Fruit fly (Drosophila melanogaster) whole organism, embryonic: ENCODE data around the gene Drice.

Source experiments
- ATbp ChIP-seq: fragments of 200-800 bp; sonication (Bioruptor generic); optimal IDR thresholded peaks from 2 replicates; lab custom pipeline; 2017; ENCODE audit warnings: missing biosample characterization, mild to moderate bottlenecking, missing genetic modification characterization, missing genetic modification reagents
- Ada2b ChIP-seq: fragments of 200-800 bp; sonication (Bioruptor generic); IDR thresholded peaks from 2 replicates; pipeline ENCODE4 v1.3.6; 2022; ENCODE audit warnings: missing biosample characterization, missing genetic modification characterization
- Adf1 ChIP-seq: fragments of 200-800 bp; sonication (Bioruptor generic); IDR thresholded peaks from 2 replicates; pipeline ENCODE4 v1.3.6; 2022; ENCODE audit warnings: missing biosample characterization, missing genetic modification characterization
- Aef1 ChIP-seq: fragments of 200-800 bp; sonication (Bioruptor generic); IDR thresholded peaks from 3 replicates; pipeline ENCODE4 v1.3.6; 2022; ENCODE audit warnings: missing biosample characterization, missing genetic modification characterization
- Awh ChIP-seq: fragments of 200-800 bp; sonication (Bioruptor generic); IDR thresholded peaks from 2 replicates; pipeline ENCODE4, ENCODE4 v1.3.6; 2022; ENCODE audit warnings: missing biosample characterization, missing genetic modification characterization
- B-H1 ChIP-seq: fragments of 200-800 bp; sonication (Bioruptor generic); IDR thresholded peaks from 3 replicates; pipeline ENCODE4 v1.3.6; 2022; ENCODE audit warnings: missing biosample characterization, missing genetic modification characterization
- Blimp-1 ChIP-seq: fragments of 200-800 bp; sonication (Bioruptor generic); optimal IDR thresholded peaks from 3 replicates; lab custom pipeline; 2018; ENCODE audit warnings: missing biosample characterization, missing genetic modification characterization, mild to moderate bottlenecking, moderate library complexity, missing genetic modification reagents
- CG12236 ChIP-seq: fragments of 200-800 bp; sonication (Bioruptor generic); optimal IDR thresholded peaks from 2 replicates; lab custom pipeline; 2016; ENCODE audit warnings: missing biosample characterization, missing genetic modification characterization
- CG13424 ChIP-seq: fragments of 200-800 bp; sonication (Bioruptor generic); optimal IDR thresholded peaks from 2 replicates; lab custom pipeline; 2019; ENCODE audit warnings: missing biosample characterization, mild to moderate bottlenecking, missing genetic modification characterization, moderate library complexity
- CG14441 ChIP-seq: fragments of 200-800 bp; sonication (Bioruptor generic); IDR thresholded peaks from 2 replicates; pipeline ENCODE4 v1.3.6; 2022; ENCODE audit warnings: missing biosample characterization, missing genetic modification characterization
- CG14860 ChIP-seq: fragments of 200-800 bp; sonication (Bioruptor generic); IDR thresholded peaks from 3 replicates; pipeline ENCODE4 v1.3.6; 2022; ENCODE audit warnings: missing biosample characterization, missing genetic modification characterization; ENCODE audit not compliant: partially characterized antibody
- CG15479 ChIP-seq: fragments of 200-800 bp; sonication (Bioruptor generic); optimal IDR thresholded peaks from 3 replicates; lab custom pipeline; 2019; ENCODE audit warnings: missing biosample characterization, mild to moderate bottlenecking, missing genetic modification characterization, moderate library complexity
- CG17359 ChIP-seq: fragments of 200-800 bp; sonication (Bioruptor generic); optimal IDR thresholded peaks from 3 replicates; lab custom pipeline; 2018; ENCODE audit warnings: missing biosample characterization, mild to moderate bottlenecking, missing genetic modification characterization, moderate library complexity
- CG18476 ChIP-seq: fragments of 200-800 bp; sonication (Bioruptor generic); optimal IDR thresholded peaks from 2 replicates; lab custom pipeline; 2016; ENCODE audit warnings: missing biosample characterization, mild to moderate bottlenecking, missing genetic modification characterization
- CG2202 ChIP-seq: fragments of 200-800 bp; sonication (Bioruptor generic); optimal IDR thresholded peaks from 2 replicates; lab custom pipeline; 2018; ENCODE audit warnings: missing biosample characterization, mild to moderate bottlenecking, missing genetic modification characterization
- CG30431 ChIP-seq: fragments of 200-800 bp; sonication (Bioruptor generic); optimal IDR thresholded peaks from 2 replicates; lab custom pipeline; 2017; ENCODE audit warnings: missing biosample characterization, missing genetic modification characterization
- CG3995 ChIP-seq: fragments of 200-800 bp; sonication (Bioruptor generic); optimal IDR thresholded peaks from 3 replicates; lab custom pipeline; 2016; ENCODE audit warnings: missing biosample characterization, missing genetic modification characterization
- CG6175 ChIP-seq: fragments of 200-800 bp; sonication (Bioruptor generic); IDR thresholded peaks from 3 replicates; pipeline ENCODE4 v1.3.6; 2022; ENCODE audit warnings: missing biosample characterization, missing genetic modification characterization
- CG6813 ChIP-seq: fragments of 200-800 bp; sonication (Bioruptor generic); optimal IDR thresholded peaks from 2 replicates; lab custom pipeline; 2017; ENCODE audit warnings: missing biosample characterization, missing genetic modification characterization, mild to moderate bottlenecking, moderate library complexity, missing genetic modification reagents
- CG7357 ChIP-seq: fragments of 200-800 bp; sonication (Bioruptor generic); IDR thresholded peaks from 3 replicates; pipeline ENCODE4 v1.3.6; 2022; ENCODE audit warnings: missing biosample characterization, missing genetic modification characterization
- CG8359 ChIP-seq: fragments of 200-800 bp; sonication (Bioruptor generic); optimal IDR thresholded peaks from 2 replicates; lab custom pipeline; 2017; ENCODE audit warnings: missing biosample characterization, mild to moderate bottlenecking, missing genetic modification characterization, borderline replicate concordance
- CHES-1-like ChIP-seq: fragments of 200-800 bp; sonication (Bioruptor generic); optimal IDR thresholded peaks from 2 replicates; lab custom pipeline; 2016; ENCODE audit warnings: missing biosample characterization, missing genetic modification characterization
- Dip2 ChIP-seq: fragments of 200-800 bp; sonication (Bioruptor generic); IDR thresholded peaks from 2 replicates; pipeline ENCODE4 v1.3.6; 2022; ENCODE audit warnings: missing biosample characterization, missing genetic modification characterization
- Doc3 ChIP-seq: fragments of 200-800 bp; sonication (Bioruptor generic); IDR thresholded peaks from 3 replicates; pipeline ENCODE4 v1.3.6; 2022; ENCODE audit warnings: missing biosample characterization, missing genetic modification characterization; ENCODE audit not compliant: partially characterized antibody
- Dp ChIP-seq: fragments of 200-800 bp; sonication (Bioruptor generic); optimal IDR thresholded peaks from 2 replicates; lab custom pipeline; 2018; ENCODE audit warnings: missing biosample characterization, mild to moderate bottlenecking, missing genetic modification characterization, moderate library complexity
- H2.0 ChIP-seq: fragments of 200-800 bp; sonication (Bioruptor generic); IDR thresholded peaks from 2 replicates; pipeline ENCODE4 v1.3.6; 2022; ENCODE audit warnings: missing biosample characterization, missing genetic modification characterization
- HmgD ChIP-seq: fragments of 200-800 bp; sonication (Bioruptor generic); optimal IDR thresholded peaks from 3 replicates; lab custom pipeline; 2016; ENCODE audit warnings: missing biosample characterization, missing genetic modification characterization
- Hmx ChIP-seq: fragments of 200-800 bp; sonication (Bioruptor generic); optimal IDR thresholded peaks from 2 replicates; lab custom pipeline; 2016; ENCODE audit warnings: missing biosample characterization, missing genetic modification characterization
- Hr3 ChIP-seq: fragments of 200-800 bp; sonication (Bioruptor generic); optimal IDR thresholded peaks from 3 replicates; lab custom pipeline; 2016; ENCODE audit warnings: missing biosample characterization, missing genetic modification characterization
- Kr ChIP-seq: fragments of 200-800 bp; sonication (Bioruptor generic); optimal IDR thresholded peaks from 2 replicates; lab custom pipeline; 2017; ENCODE audit warnings: missing biosample characterization, mild to moderate bottlenecking, missing genetic modification characterization
- Mes4 ChIP-seq: fragments of 200-800 bp; sonication (Bioruptor generic); optimal IDR thresholded peaks from 2 replicates; lab custom pipeline; 2016; ENCODE audit warnings: missing biosample characterization, missing genetic modification characterization
- Nf-YC ChIP-seq: fragments of 200-800 bp; optimal IDR thresholded peaks from 3 replicates; lab custom pipeline; 2019; ENCODE audit warnings: missing biosample characterization, mild to moderate bottlenecking, missing genetic modification characterization, moderate library complexity
- NfI ChIP-seq: fragments of 200-800 bp; sonication (Bioruptor generic); optimal IDR thresholded peaks from 3 replicates; lab custom pipeline; 2018; ENCODE audit warnings: missing biosample characterization, mild to moderate bottlenecking, missing genetic modification characterization, moderate library complexity
- Optix ChIP-seq: fragments of 200-800 bp; sonication (Bioruptor generic); IDR thresholded peaks from 3 replicates; pipeline ENCODE4 v1.3.6; 2022; ENCODE audit warnings: missing biosample characterization, missing genetic modification characterization
- PHDP ChIP-seq: fragments of 200-800 bp; sonication (Bioruptor generic); optimal IDR thresholded peaks from 3 replicates; lab custom pipeline; 2018; ENCODE audit warnings: missing biosample characterization, mild to moderate bottlenecking, missing genetic modification characterization, moderate library complexity
- Poxn ChIP-seq: fragments of 200-800 bp; sonication (Bioruptor generic); IDR thresholded peaks from 2 replicates; pipeline ENCODE4 v1.3.6; 2022; ENCODE audit warnings: missing biosample characterization, missing genetic modification characterization
- az2 ChIP-seq: fragments of 200-800 bp; sonication (Bioruptor generic); optimal IDR thresholded peaks from 3 replicates; lab custom pipeline; 2016; ENCODE audit warnings: missing biosample characterization, missing genetic modification characterization
- bcd ChIP-seq: fragments of 200-800 bp; sonication (Bioruptor generic); optimal IDR thresholded peaks from 2 replicates; lab custom pipeline; 2017; ENCODE audit warnings: missing biosample characterization, mild to moderate bottlenecking, missing genetic modification characterization
- cato ChIP-seq: fragments of 200-800 bp; sonication (Bioruptor generic); optimal IDR thresholded peaks from 2 replicates; lab custom pipeline; 2016; ENCODE audit warnings: missing biosample characterization, missing genetic modification characterization, borderline replicate concordance
- fd64A ChIP-seq: fragments of 200-800 bp; sonication (Bioruptor generic); optimal IDR thresholded peaks from 3 replicates; lab custom pipeline; 2018; ENCODE audit warnings: missing biosample characterization, mild to moderate bottlenecking, missing genetic modification characterization
- fd96Cb ChIP-seq: fragments of 200-800 bp; sonication (Bioruptor generic); optimal IDR thresholded peaks from 2 replicates; lab custom pipeline; 2018; ENCODE audit warnings: missing biosample characterization, mild to moderate bottlenecking, missing genetic modification characterization, moderate library complexity
- h ChIP-seq: fragments of >200 bp; optimal IDR thresholded peaks from 2 replicates; lab custom pipeline; 2017
- klu ChIP-seq: fragments of 200-800 bp; sonication (Bioruptor generic); IDR thresholded peaks from 2 replicates; pipeline ENCODE4 v1.3.6; 2022; ENCODE audit warnings: missing biosample characterization, missing genetic modification characterization
- lmd ChIP-seq: fragments of 200-800 bp; sonication (Bioruptor generic); IDR thresholded peaks from 2 replicates; pipeline ENCODE4 v1.3.6; 2022; ENCODE audit warnings: missing biosample characterization, missing genetic modification characterization
- lov ChIP-seq, 2 experiments: fragments of 200-800 bp in 1 of 2; fragments of >200 bp in 1 of 2; sonication (Bioruptor generic) in 1 of 2; IDR thresholded peaks in 1 of 2; optimal IDR thresholded peaks in 1 of 2; 2 replicates in 1 of 2; 3 replicates in 1 of 2; pipeline versions ENCODE4 v1.3.6 to Lab custom; 2017 to 2022; ENCODE audit warnings: missing biosample characterization in 1 of 2, missing genetic modification characterization in 1 of 2
- nmo ChIP-seq: fragments of 200-800 bp; sonication (Bioruptor generic); optimal IDR thresholded peaks from 2 replicates; lab custom pipeline; 2018; ENCODE audit warnings: missing biosample characterization, mild to moderate bottlenecking, missing genetic modification characterization, moderate library complexity
- pb ChIP-seq: fragments of 200-800 bp; sonication (Bioruptor generic); optimal IDR thresholded peaks from 3 replicates; lab custom pipeline; 2016; ENCODE audit warnings: missing biosample characterization, missing genetic modification characterization
- pho ChIP-seq: fragments of 200-800 bp; sonication (Bioruptor generic); optimal IDR thresholded peaks from 2 replicates; lab custom pipeline; 2016; ENCODE audit warnings: missing biosample characterization, missing genetic modification characterization
- yki ChIP-seq: fragments of >200 bp; optimal IDR thresholded peaks from 3 replicates; lab custom pipeline; 2018

The Drice gene

dm6 chr3R:29772795-29773331 is 26.6 kb upstream of the Drice start (continued):
- TF ChIP-seq lov (optimal IDR thresholded peaks at IDR 0.05; lab: Kevin White, UChicago) = no peak
- TF ChIP-seq lov (GFP tag; IDR thresholded peaks at IDR 0.05; lab: Robert Waterston, UW) = no peak
- no peak for TF ChIP-seq CG7357 (GFP tag; lab: Robert Waterston, UW)
- TF ChIP-seq Doc3 (GFP tag; lab: Robert Waterston, UW) = 0 out of 3 replicates have a peak, but pooled peaks have one; percentile 35
- no peak for TF ChIP-seq Hr3 (GFP tag; lab: Kevin White, UChicago)
- no peak for TF ChIP-seq CHES-1-like (GFP tag; lab: Kevin White, UChicago)
- TF ChIP-seq pho (GFP tag; lab: Kevin White, UChicago) = no peak
- no peak for TF ChIP-seq H2.0 (GFP tag; lab: Robert Waterston, UW)
- TF ChIP-seq CG8359 (GFP tag; lab: Kevin White, UChicago) = no peak
- peak; percentile 46 for TF ChIP-seq HmgD
- TF ChIP-seq Dp (GFP tag; lab: Kevin White, UChicago) = no peak
- no peak for TF ChIP-seq bcd (GFP tag; lab: Kevin White, UChicago)
- no peak for TF ChIP-seq fd96Cb (tag; lab: Kevin White, UChicago)
- no peak for TF ChIP-seq h (lab: Kevin White, UChicago)
- TF ChIP-seq PHDP = no peak
- TF ChIP-seq Awh (GFP tag; lab: Robert Waterston, UW) = no peak
- no peak for TF ChIP-seq Hmx (GFP tag; lab: Kevin White, UChicago)
- TF ChIP-seq Blimp-1 (GFP tag; lab: Kevin White, UChicago) = peak; percentile 62
- peak; percentile 78 for TF ChIP-seq Aef1

dm6 chr3R:29773833-29774324 is 25.6 kb upstream of the Drice start:
- TF ChIP-seq yki (no peak), CG17359 (tag; lab: Kevin White, UChicago) (peak; percentile 57), Adf1 (GFP tag; lab: Robert Waterston, UW) (no peak; the same call in 1 of the 2 replicates), Poxn (peak; percentile 57; the same call in 1 of the 2 replicates), CG14860 (GFP tag; lab: Robert Waterston, UW) (no peak), CG13424 (tag; lab: Kevin White, UChicago) (peak; percentile 77), CG14441 (GFP tag; lab: Robert Waterston, UW) (peak; percentile 70), cato (GFP tag; lab: Kevin White, UChicago) (peak; percentile 4), CG2202 (tag; lab: Kevin White, UChicago) (no peak), az2 (GFP tag; lab: Kevin White, UChicago) (peak; percentile 65), CG12236 (GFP tag; lab: Kevin White, UChicago) (peak; percentile 31), pb (GFP tag; lab: Kevin White, UChicago) (peak; percentile 78), ATbp (GFP tag; lab: Kevin White, UChicago) (peak; percentile 18), NfI (peak; percentile 77), Optix (GFP tag; lab: Robert Waterston, UW) (peak; percentile 70; the same call in 1 of the 3 replicates), CG6813 (GFP tag; lab: Kevin White, UChicago) (peak; percentile 63), CHES-1-like (GFP tag; lab: Kevin White, UChicago) (peak; percentile 77), lmd (GFP tag; lab: Robert Waterston, UW) (peak; percentile 87), Kr (GFP tag; lab: Kevin White, UChicago) (no peak), Mes4 (peak; percentile 61), CG18476 (GFP tag; lab: Kevin White, UChicago) (peak; percentile 59), CG6175 (peak; percentile 71; the same call in 2 of the 3 replicates), klu (peak; percentile 74), fd64A (no peak), Dip2 (GFP tag; lab: Robert Waterston, UW) (0 out of 2 replicates have a peak, but pooled peaks have one; percentile 10), Ada2b (peak; percentile 72), Nf-YC (tag; lab: Kevin White, UChicago) (peak; percentile 51), CG15479 (no peak), B-H1 (GFP tag; lab: Robert Waterston, UW) (peak; percentile 40), CG30431 (GFP tag; lab: Kevin White, UChicago) (peak; percentile 59), nmo (GFP tag; lab: Kevin White, UChicago) (peak; percentile 83), CG3995 (GFP tag; lab: Kevin White, UChicago) (peak; percentile 32)
